Worm (Caenorhabditis elegans) whole organism, L4 larva: Measurements from ENCODE around the gene F02E11.4.

Experiments
- D1046.2 ChIP-seq: fragments of 200-800 bp; sonication (Bioruptor generic); IDR thresholded peaks from 2 replicates; pipeline ENCODE4 v1.3.6; 2022; ENCODE audit warnings: missing genetic modification characterization, missing compliant biosample characterization
- T26A8.4 ChIP-seq: fragments of 200-800 bp; sonication (Bioruptor generic); IDR thresholded peaks from 2 replicates; pipeline ENCODE4 v1.3.6; 2022; ENCODE audit warnings: missing genetic modification characterization, missing compliant biosample characterization
- Y5F2A.4 ChIP-seq: fragments of 200-800 bp; sonication (Bioruptor generic); optimal IDR thresholded peaks from 2 replicates; lab custom pipeline; 2018; ENCODE audit warnings: mild to moderate bottlenecking, missing genetic modification characterization, missing compliant biosample characterization
- ceh-44 ChIP-seq: fragments of 200-800 bp; sonication (Bioruptor generic); IDR thresholded peaks from 2 replicates; pipeline ENCODE4 v1.3.6; 2022; ENCODE audit warnings: missing genetic modification reagents, missing genetic modification characterization, missing compliant biosample characterization
- ceh-62 ChIP-seq: sonication (generic microtip); optimal IDR thresholded peaks from 2 replicates; lab custom pipeline; 2017; ENCODE audit warnings: missing biosample characterization, missing genetic modification characterization
- ces-1 ChIP-seq: fragments of 150-350 bp; sonication (generic microtip); optimal IDR thresholded peaks from 4 replicates; lab custom pipeline; 2014; ENCODE audit warnings: missing biosample characterization, missing genetic modification reagents, missing genetic modification characterization
- cey-2 ChIP-seq: sonication (generic microtip); optimal IDR thresholded peaks from 3 replicates; lab custom pipeline; 2017; ENCODE audit warnings: missing genetic modification characterization, mild to moderate bottlenecking, missing compliant biosample characterization, antibody characterized with exemption, borderline replicate concordance; ENCODE audit not compliant: insufficient read depth
- ctbp-1 ChIP-seq: fragments of 200-800 bp; sonication (Bioruptor generic); IDR thresholded peaks from 2 replicates; pipeline ENCODE4 v1.3.6; 2022; ENCODE audit warnings: missing genetic modification reagents, missing genetic modification characterization, missing compliant biosample characterization
- daf-12 ChIP-seq: fragments of 150-350 bp; optimal IDR thresholded peaks from 2 replicates; lab custom pipeline; 2014; ENCODE audit warnings: missing biosample characterization, missing genetic modification reagents, missing genetic modification characterization
- daf-16 ChIP-seq, 3 experiments: sonication (generic microtip); optimal IDR thresholded peaks; 2 replicates each; lab custom pipeline; 2016 to 2017; ENCODE audit warnings: missing genetic modification characterization in 3 of 3, missing genetic modification reagents in 3 of 3, mild to moderate bottlenecking in 2 of 3, missing compliant biosample characterization in 2 of 3, missing biosample characterization in 1 of 3, moderate library complexity in 1 of 3
- daf-19 ChIP-seq: fragments of 200-800 bp; sonication (Bioruptor generic); conservative IDR thresholded peaks from 2 replicates; pipeline ENCODE4 v1.3.6; 2022; ENCODE audit warnings: missing genetic modification characterization, missing compliant biosample characterization
- dmd-6 ChIP-seq: fragments of 200-800 bp; sonication (Bioruptor generic); IDR thresholded peaks from 2 replicates; pipeline ENCODE4 v1.3.6; 2022; ENCODE audit warnings: missing genetic modification reagents, missing genetic modification characterization, missing compliant biosample characterization
- dmd-8 ChIP-seq: fragments of 200-800 bp; sonication (Bioruptor generic); IDR thresholded peaks from 2 replicates; pipeline ENCODE4 v1.3.6; 2022; ENCODE audit warnings: missing genetic modification characterization, missing compliant biosample characterization
- dmd-9 ChIP-seq: fragments of 200-800 bp; sonication (Bioruptor generic); IDR thresholded peaks from 2 replicates; pipeline ENCODE4 v1.3.6; 2022; ENCODE audit warnings: missing genetic modification reagents, missing genetic modification characterization, missing compliant biosample characterization
- duxl-1 ChIP-seq: sonication (generic microtip); optimal IDR thresholded peaks from 2 replicates; lab custom pipeline; 2016; ENCODE audit warnings: mild to moderate bottlenecking, missing genetic modification characterization, moderate library complexity, missing compliant biosample characterization; ENCODE audit not compliant: poor library complexity
- dve-1 ChIP-seq: sonication (generic microtip); optimal IDR thresholded peaks from 2 replicates; lab custom pipeline; 2017; ENCODE audit warnings: antibody characterized with exemption, mild to moderate bottlenecking, missing genetic modification characterization, missing compliant biosample characterization; ENCODE audit not compliant: insufficient read depth
- egl-43 ChIP-seq: fragments of 200-800 bp; sonication (Bioruptor generic); IDR thresholded peaks from 2 replicates; pipeline ENCODE4 v1.3.6; 2022; ENCODE audit warnings: missing genetic modification reagents, missing genetic modification characterization, missing compliant biosample characterization
- hlh-30 ChIP-seq: sonication (generic microtip); optimal IDR thresholded peaks from 2 replicates; lab custom pipeline; 2017; ENCODE audit warnings: antibody characterized with exemption, mild to moderate bottlenecking, missing genetic modification characterization, missing compliant biosample characterization; ENCODE audit not compliant: insufficient read depth
- hmg-1.1 ChIP-seq: fragments of 200-800 bp; sonication (Bioruptor generic); IDR thresholded peaks from 2 replicates; pipeline ENCODE4 v1.3.6; 2022; ENCODE audit warnings: missing genetic modification reagents, missing genetic modification characterization, missing compliant biosample characterization
- lim-7 ChIP-seq: fragments of 200-800 bp; sonication (Bioruptor generic); IDR thresholded peaks from 2 replicates; pipeline ENCODE4 v1.3.6; 2022; ENCODE audit warnings: missing genetic modification characterization, missing compliant biosample characterization
- lin-38 ChIP-seq: fragments of 200-800 bp; sonication (Bioruptor generic); IDR thresholded peaks from 2 replicates; pipeline ENCODE4 v1.3.6; 2022; ENCODE audit warnings: missing genetic modification reagents, missing genetic modification characterization, missing compliant biosample characterization
- madf-5 ChIP-seq, 2 experiments: fragments of 200-800 bp; sonication (Bioruptor generic); IDR thresholded peaks; 2 replicates each; pipeline ENCODE4 v1.3.6; 2022; ENCODE audit warnings: missing compliant biosample characterization in 2 of 2, missing genetic modification characterization in 2 of 2
- mes-2 ChIP-seq: sonication (generic microtip); optimal IDR thresholded peaks from 2 replicates; lab custom pipeline; 2016; ENCODE audit warnings: missing genotype, mild to moderate bottlenecking, missing genetic modification characterization, missing compliant biosample characterization; ENCODE audit not compliant: poor library complexity, severe bottlenecking
- mxl-3 ChIP-seq: fragments of 200-800 bp; sonication (Bioruptor generic); optimal IDR thresholded peaks from 2 replicates; lab custom pipeline; 2018; ENCODE audit warnings: mild to moderate bottlenecking, missing genetic modification characterization, missing compliant biosample characterization
- nhr-11 ChIP-seq: fragments of 150-350 bp; optimal IDR thresholded peaks from 2 replicates; lab custom pipeline; 2014; ENCODE audit warnings: missing biosample characterization, missing genetic modification characterization
- nhr-111 ChIP-seq: fragments of 200-800 bp; sonication (Bioruptor generic); optimal IDR thresholded peaks from 2 replicates; lab custom pipeline; 2018; ENCODE audit warnings: mild to moderate bottlenecking, missing genetic modification characterization, missing compliant biosample characterization
- nhr-48 ChIP-seq: sonication (generic microtip); optimal IDR thresholded peaks from 2 replicates; lab custom pipeline; 2016; ENCODE audit warnings: mild to moderate bottlenecking, missing genetic modification characterization, missing compliant biosample characterization
- nhr-77 ChIP-seq: fragments of 150-350 bp; optimal IDR thresholded peaks from 2 replicates; lab custom pipeline; 2014; ENCODE audit warnings: missing biosample characterization, missing genetic modification characterization
- pha-4 ChIP-seq, 2 experiments: fragments of 150-350 bp in 1 of 2; fragments of 200-800 bp in 1 of 2; sonication (Bioruptor generic) in 1 of 2; IDR thresholded peaks in 1 of 2; optimal IDR thresholded peaks in 1 of 2; 2 replicates each; pipeline versions ENCODE4 v1.3.6 to Lab custom; 2014 to 2022; ENCODE audit warnings: missing genetic modification characterization in 2 of 2, missing genetic modification reagents in 2 of 2, missing biosample characterization in 1 of 2, missing compliant biosample characterization in 1 of 2
- pqm-1 ChIP-seq: sonication (generic microtip); optimal IDR thresholded peaks from 2 replicates; lab custom pipeline; 2017; ENCODE audit warnings: missing biosample characterization, missing genetic modification characterization
- snpc-1.2 ChIP-seq: fragments of 200-800 bp; sonication (Bioruptor generic); IDR thresholded peaks from 2 replicates; pipeline ENCODE4 v1.3.6; 2022; ENCODE audit warnings: missing genetic modification reagents, missing genetic modification characterization, missing compliant biosample characterization
- tra-1 ChIP-seq: fragments of 200-800 bp; sonication (Bioruptor generic); IDR thresholded peaks from 2 replicates; pipeline ENCODE4 v1.3.6; 2022; ENCODE audit warnings: missing genetic modification reagents, missing genetic modification characterization, missing compliant biosample characterization
- unc-39 ChIP-seq: sonication (generic microtip); optimal IDR thresholded peaks from 2 replicates; lab custom pipeline; 2017; ENCODE audit warnings: missing biosample characterization, missing genetic modification characterization
- unc-62 ChIP-seq, 3 experiments: fragments of 150-350 bp in 1 of 3; sonication (generic microtip); optimal IDR thresholded peaks in 2 of 3; peaks in 1 of 3; 1 replicate in 1 of 3; 2 replicates in 2 of 3; lab custom pipeline; 2014 to 2017; ENCODE audit warnings: missing biosample characterization in 3 of 3, missing genetic modification characterization in 3 of 3, missing genetic modification reagents in 3 of 3, missing genotype in 1 of 3
- vab-7 ChIP-seq: fragments of 200-800 bp; sonication (Bioruptor generic); IDR thresholded peaks from 2 replicates; pipeline ENCODE4 v1.3.6; 2022; ENCODE audit warnings: missing genetic modification reagents, missing genetic modification characterization, missing compliant biosample characterization
- zfp-3 ChIP-seq: fragments of 200-800 bp; sonication (Bioruptor generic); conservative IDR thresholded peaks from 2 replicates; pipeline ENCODE4 v1.3.6; 2022; ENCODE audit warnings: missing genetic modification reagents, missing genetic modification characterization, missing compliant biosample characterization
- ztf-11 ChIP-seq: fragments of 150-350 bp; optimal IDR thresholded peaks from 2 replicates; lab custom pipeline; 2014; ENCODE audit warnings: missing biosample characterization, missing genetic modification characterization

Gene F02E11.4

DNA sequence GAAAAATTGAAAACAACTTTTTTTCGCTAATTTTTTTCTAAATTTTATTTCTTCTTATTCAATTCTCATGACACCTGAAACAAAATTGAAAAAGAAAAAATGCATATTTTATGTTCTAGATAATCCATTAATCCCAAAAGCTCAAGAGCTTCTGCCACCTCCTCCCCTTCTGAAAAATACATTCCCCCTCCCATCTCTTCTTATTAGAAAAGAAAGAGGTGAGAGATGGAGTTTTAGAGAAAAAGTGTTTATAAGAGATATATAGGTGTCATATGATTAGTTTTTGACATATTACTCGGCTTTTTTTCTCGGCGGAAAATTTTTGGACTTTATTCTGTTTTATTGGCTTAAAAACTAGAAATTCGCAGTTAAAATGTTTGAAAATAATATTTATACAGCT, 7.0 kb downstream of the F02E11.4 start:
- TF ChIP-seq mes-2 (tag; lab: Kevin White, UChicago) (no peak), daf-12 (no peak), dmd-9 (GFP tag; lab: Robert Waterston, UW) (no peak), nhr-111 (no peak), ceh-62 (tag; lab: Kevin White, UChicago) (no peak), nhr-77 (no peak), daf-19 (GFP tag; lab: Robert Waterston, UW) (no peak), mxl-3 (no peak), hlh-30 (tag; lab: Kevin White, UChicago) (peak; percentile 39)

- TF ChIP-seq T26A8.4 (GFP tag; lab: Robert Waterston, UW) (0 out of 2 replicates have a peak, but pooled peaks have one; percentile 26), nhr-11 (tag; lab: Kevin White, UChicago) (no peak), tra-1 (GFP tag; lab: Robert Waterston, UW) (no peak), madf-5 (GFP tag; IDR thresholded peaks at IDR 0.05; lab: Robert Waterston, UW) (peak in 1 of 2 experiments; percentile 55; a peak in 1 of 4 replicates), dve-1 (peak; percentile 27), egl-43 (GFP tag; lab: Robert Waterston, UW) (0 out of 2 replicates have a peak, but pooled peaks have one; percentile 61), hmg-1.1 (GFP tag; lab: Robert Waterston, UW) (0 out of 2 replicates have a peak, but pooled peaks have one; percentile 10), D1046.2 (GFP tag; lab: Robert Waterston, UW) (no peak), zfp-3 (GFP tag; lab: Robert Waterston, UW) (0 out of 2 replicates have a peak, but pooled peaks have one; percentile 43), daf-16 (GFP tag; optimal IDR thresholded peaks at IDR 0.05; lab: Kevin White, UChicago) (peak in 1 of 2 experiments; percentile 21), daf-16 (tag; optimal IDR thresholded peaks at IDR 0.05; lab: Kevin White, UChicago) (no peak), vab-7 (GFP tag; lab: Robert Waterston, UW) (peak; percentile 57; the same call in 1 of the 2 replicates), mes-2 (tag; lab: Kevin White, UChicago) (peak; percentile 55), dmd-6 (GFP tag; lab: Robert Waterston, UW) (peak; percentile 28; the same call in 1 of the 2 replicates), snpc-1.2 (0 out of 2 replicates have a peak, but pooled peaks have one; percentile 45), ztf-11 (tag; lab: Kevin White, UChicago) (no peak), duxl-1 (tag; lab: Kevin White, UChicago) (peak; percentile 61), nhr-48 (no peak), lim-7 (GFP tag; lab: Robert Waterston, UW) (peak; percentile 70), pha-4 (GFP tag; IDR thresholded peaks at IDR 0.05; lab: Robert Waterston, UW) (peak; percentile 53; the same call in 1 of the 2 replicates), pha-4 (tag; optimal IDR thresholded peaks at IDR 0.05; lab: Kevin White, UChicago) (no peak), dmd-8 (GFP tag; lab: Robert Waterston, UW) (0 out of 2 replicates have a peak, but pooled peaks have one; percentile 45), ceh-44 (0 out of 2 replicates have a peak, but pooled peaks have one; percentile 22), lin-38 (GFP tag; lab: Robert Waterston, UW) (peak; percentile 56)
Observed at ce11 chrII:3267815-3268214, 9.8 kb downstream of the F02E11.4 start.

ce11 chrII:3267365-3267764, 10.2 kb downstream of the F02E11.4 start, which contains the start of gene F02E11.7:
F02E11.7 (plus strand) TSS chrII:3267665.
- TF ChIP-seq nhr-11 (tag; lab: Kevin White, UChicago) (no peak), unc-62 (GFP tag; optimal IDR thresholded peaks at IDR 0.05 in 1 of 2; lab: Kevin White, UChicago) (no peak), unc-62 (tag; optimal IDR thresholded peaks at IDR 0.05; lab: Kevin White, UChicago) (no peak), pqm-1 (tag; lab: Kevin White, UChicago) (no peak), Y5F2A.4 (GFP tag; lab: Kevin White, UChicago) (no peak), cey-2 (tag; lab: Kevin White, UChicago) (no peak), unc-39 (tag; lab: Kevin White, UChicago) (no peak), hmg-1.1 (GFP tag; lab: Robert Waterston, UW) (no peak), ctbp-1 (GFP tag; lab: Robert Waterston, UW) (no peak), zfp-3 (GFP tag; lab: Robert Waterston, UW) (no peak), ces-1 (no peak)
